Fruit fly (Drosophila melanogaster) S2 (cell line): ENCODE results near the gene CG31808.

ENCODE experiments used
- CG8478 ChIP-seq: fragments of >200 bp; optimal IDR thresholded peaks from 2 replicates; lab custom pipeline; 2018
- CTCF ChIP-seq, 2 experiments: fragments of >200 bp; optimal IDR thresholded peaks; 2 replicates each; lab custom pipeline; 2018

DNA sequence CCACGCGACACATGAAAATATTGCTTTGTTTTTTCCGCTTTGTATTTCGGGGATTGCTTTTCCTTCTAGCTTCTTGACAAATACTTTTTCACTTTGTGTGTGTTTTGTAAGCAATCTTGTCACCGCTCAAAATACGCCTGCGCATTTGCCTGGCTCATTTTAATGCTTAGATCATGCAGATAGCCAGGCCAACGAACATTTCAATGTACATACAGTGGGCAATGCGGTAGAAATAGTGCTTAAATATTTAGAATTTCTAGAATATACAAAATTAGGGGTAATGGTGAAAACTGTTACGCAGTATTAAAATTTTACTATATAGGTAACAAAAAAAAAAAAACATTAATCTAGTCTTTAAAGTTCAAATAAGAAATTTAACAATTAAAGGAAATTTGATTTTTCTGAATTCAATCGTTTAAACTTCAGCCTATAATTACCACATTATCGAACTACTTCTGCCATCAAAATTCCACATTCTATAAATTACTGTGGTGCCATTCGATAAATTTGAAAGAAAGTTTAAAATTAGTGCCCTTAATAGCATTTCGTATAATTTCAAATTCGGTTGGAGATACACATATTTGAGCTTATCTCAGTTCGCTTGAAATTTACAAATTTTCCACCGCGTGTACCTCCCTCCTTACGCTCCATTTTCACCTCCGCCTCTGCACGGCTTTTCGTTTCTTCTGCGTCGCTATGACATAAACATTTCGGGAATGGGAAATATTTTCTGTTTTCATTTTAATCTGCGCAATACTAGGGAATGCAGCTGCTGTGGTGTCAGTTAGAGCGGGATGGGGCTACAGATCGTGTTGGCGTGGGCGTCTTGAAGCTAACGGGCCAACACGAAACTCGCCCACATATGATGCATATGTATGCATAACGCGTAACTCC, 8.9 kb downstream of the CG31808 start:
- TF ChIP-seq CTCF (optimal IDR thresholded peaks at IDR 0.05; lab: Kevin White, UChicago) (no peak), CG8478 (lab: Kevin White, UChicago) (no peak)
